Fruit fly (Drosophila melanogaster): ENCODE results near the gene CG11786.

- TF ChIP-seq sage (GFP tag; optimal IDR thresholded peaks at IDR 0.05) (no peak), pan (optimal IDR thresholded peaks at IDR 0.05) (no peak), Abd-B (GFP tag; optimal IDR thresholded peaks at IDR 0.05) (no peak), dsf (GFP tag; optimal IDR thresholded peaks at IDR 0.05; ENCODE audit: borderline replicate concordance) (no peak), Dfd (GFP tag; optimal IDR thresholded peaks at IDR 0.05) (no peak), Myc (optimal IDR thresholded peaks at IDR 0.05) (no peak), psq (GFP tag; optimal IDR thresholded peaks at IDR 0.05) (no peak), usp (GFP tag; optimal IDR thresholded peaks at IDR 0.05) (no peak), Jra (GFP tag; optimal IDR thresholded peaks at IDR 0.05) (no peak), Dif (GFP tag; optimal IDR thresholded peaks at IDR 0.05; ENCODE audit: partially characterized antibody) (no peak), tai (GFP tag; optimal IDR thresholded peaks at IDR 0.05) (no peak)
Measured at dm6 chr3R:25012016-25012415, 34.1 kb upstream of the CG11786 start.
